Worm (Caenorhabditis elegans) whole organism, late embryonic: ENCODE measurements around the gene F52D10.4.

ENCODE experiments used
- C38D4.7 ChIP-seq: fragments of 200-800 bp; sonication (Bioruptor generic); optimal IDR thresholded peaks from 2 replicates; lab custom pipeline; 2018; ENCODE audit warnings: mild to moderate bottlenecking, missing genetic modification characterization, moderate library complexity, missing compliant biosample characterization
- F13H6.1 ChIP-seq: sonication (generic microtip); optimal IDR thresholded peaks from 2 replicates; lab custom pipeline; 2016; ENCODE audit warnings: missing genetic modification characterization, missing compliant biosample characterization
- K09A11.1 ChIP-seq: sonication (generic microtip); optimal IDR thresholded peaks from 2 replicates; lab custom pipeline; 2017; ENCODE audit warnings: antibody characterized with exemption, mild to moderate bottlenecking, missing genetic modification characterization, missing compliant biosample characterization; ENCODE audit not compliant: insufficient read depth
- ama-1 ChIP-seq: fragments of 150-350 bp; optimal IDR thresholded peaks from 2 replicates; lab custom pipeline; 2014
- ceh-14 ChIP-seq: sonication (generic microtip); optimal IDR thresholded peaks from 2 replicates; lab custom pipeline; 2016; ENCODE audit warnings: missing genotype, missing genetic modification characterization, missing compliant biosample characterization
- ceh-18 ChIP-seq: sonication (generic microtip); optimal IDR thresholded peaks from 2 replicates; lab custom pipeline; 2016; ENCODE audit warnings: missing genetic modification characterization, missing compliant biosample characterization
- ceh-22 ChIP-seq: sonication (generic microtip); optimal IDR thresholded peaks from 2 replicates; lab custom pipeline; 2017; ENCODE audit warnings: missing biosample characterization, missing genetic modification characterization
- ceh-31 ChIP-seq: sonication (generic microtip); optimal IDR thresholded peaks from 2 replicates; lab custom pipeline; 2016; ENCODE audit warnings: missing genetic modification characterization, missing compliant biosample characterization
- ceh-45 ChIP-seq: fragments of 200-800 bp; sonication (Bioruptor generic); IDR thresholded peaks from 2 replicates; pipeline ENCODE4 v1.3.6; 2022; ENCODE audit warnings: missing genetic modification reagents, missing genetic modification characterization, missing compliant biosample characterization
- ceh-48 ChIP-seq: sonication (generic microtip); optimal IDR thresholded peaks from 2 replicates; lab custom pipeline; 2016; ENCODE audit warnings: missing genetic modification characterization, inconsistent platforms, missing compliant biosample characterization
- ceh-9 ChIP-seq: sonication (generic microtip); optimal IDR thresholded peaks from 2 replicates; lab custom pipeline; 2016; ENCODE audit warnings: mild to moderate bottlenecking, missing genetic modification characterization, inconsistent platforms, missing compliant biosample characterization
- dmd-4 ChIP-seq: sonication (generic microtip); optimal IDR thresholded peaks from 2 replicates; lab custom pipeline; 2016; ENCODE audit warnings: borderline replicate concordance, missing genetic modification characterization, missing compliant biosample characterization
- elt-2 ChIP-seq: sonication (generic microtip); optimal IDR thresholded peaks from 2 replicates; lab custom pipeline; 2016; ENCODE audit warnings: missing genetic modification reagents, missing genetic modification characterization, missing compliant biosample characterization
- elt-4 ChIP-seq: sonication (generic microtip); optimal IDR thresholded peaks from 2 replicates; lab custom pipeline; 2016; ENCODE audit warnings: missing genetic modification characterization, missing compliant biosample characterization
- ets-4 ChIP-seq: sonication (generic microtip); optimal IDR thresholded peaks from 2 replicates; lab custom pipeline; 2016; ENCODE audit warnings: missing genetic modification characterization, missing compliant biosample characterization
- eyg-1 ChIP-seq: sonication (generic microtip); optimal IDR thresholded peaks from 2 replicates; lab custom pipeline; 2016; ENCODE audit warnings: missing genotype, missing genetic modification characterization, missing compliant biosample characterization
- fax-1 ChIP-seq: sonication (generic microtip); optimal IDR thresholded peaks from 2 replicates; lab custom pipeline; 2016; ENCODE audit warnings: missing genotype, missing genetic modification characterization, missing compliant biosample characterization
- fkh-10 ChIP-seq: fragments of 150-350 bp; optimal IDR thresholded peaks from 2 replicates; lab custom pipeline; 2014; ENCODE audit warnings: missing biosample characterization, missing genetic modification reagents, missing genetic modification characterization
- fkh-6 ChIP-seq: sonication (generic microtip); optimal IDR thresholded peaks from 2 replicates; lab custom pipeline; 2016; ENCODE audit warnings: missing genetic modification characterization, missing compliant biosample characterization
- hlh-13 ChIP-seq: fragments of 200-800 bp; sonication (Bioruptor generic); optimal IDR thresholded peaks from 2 replicates; lab custom pipeline; 2018; ENCODE audit warnings: mild to moderate bottlenecking, missing genetic modification characterization, missing compliant biosample characterization
- hlh-30 ChIP-seq: sonication (generic microtip); optimal IDR thresholded peaks from 2 replicates; lab custom pipeline; 2017; ENCODE audit warnings: antibody characterized with exemption, missing genetic modification characterization, missing compliant biosample characterization; ENCODE audit not compliant: insufficient read depth
- hlh-6 ChIP-seq: sonication (generic microtip); optimal IDR thresholded peaks from 2 replicates; lab custom pipeline; 2016; ENCODE audit warnings: missing genotype, missing genetic modification characterization, missing compliant biosample characterization
- hlh-8 ChIP-seq: sonication (generic microtip); optimal IDR thresholded peaks from 2 replicates; lab custom pipeline; 2016; ENCODE audit warnings: missing genotype, missing genetic modification characterization, missing compliant biosample characterization
- madf-2 ChIP-seq: sonication (generic microtip); optimal IDR thresholded peaks from 2 replicates; lab custom pipeline; 2017; ENCODE audit warnings: missing genetic modification characterization, missing compliant biosample characterization
- nfya-1 ChIP-seq: sonication (generic microtip); optimal IDR thresholded peaks from 2 replicates; lab custom pipeline; 2017; ENCODE audit warnings: missing genetic modification characterization, mild to moderate bottlenecking, missing compliant biosample characterization, antibody characterized with exemption, moderate library complexity
- nhr-11 ChIP-seq: fragments of 150-350 bp; optimal IDR thresholded peaks from 2 replicates; lab custom pipeline; 2014; ENCODE audit warnings: missing biosample characterization, missing genetic modification characterization
- nhr-232 ChIP-seq: sonication (generic microtip); optimal IDR thresholded peaks from 2 replicates; lab custom pipeline; 2016; ENCODE audit warnings: missing genetic modification characterization, missing compliant biosample characterization
- npax-4 ChIP-seq: sonication (generic microtip); optimal IDR thresholded peaks from 2 replicates; lab custom pipeline; 2016; ENCODE audit warnings: missing genetic modification characterization, missing compliant biosample characterization
- odd-2 ChIP-seq: sonication (generic microtip); optimal IDR thresholded peaks from 2 replicates; lab custom pipeline; 2017; ENCODE audit warnings: antibody characterized with exemption, mild to moderate bottlenecking, missing genetic modification characterization, missing compliant biosample characterization
- pax-1 ChIP-seq: fragments of 150-350 bp; optimal IDR thresholded peaks from 2 replicates; lab custom pipeline; 2014; ENCODE audit warnings: missing biosample characterization, missing genetic modification characterization
- pros-1 ChIP-seq: fragments of 150-350 bp; optimal IDR thresholded peaks from 2 replicates; lab custom pipeline; 2014; ENCODE audit warnings: missing biosample characterization, missing genetic modification reagents, missing genetic modification characterization
- rnt-1 ChIP-seq: sonication (generic microtip); optimal IDR thresholded peaks from 2 replicates; lab custom pipeline; 2016; ENCODE audit warnings: missing genetic modification characterization, missing compliant biosample characterization
- sdc-2 ChIP-seq: sonication (generic microtip); optimal IDR thresholded peaks from 2 replicates; lab custom pipeline; 2016; ENCODE audit warnings: missing genotype, missing genetic modification characterization, missing compliant biosample characterization
- sox-4 ChIP-seq: sonication (generic microtip); optimal IDR thresholded peaks from 2 replicates; lab custom pipeline; 2017; ENCODE audit warnings: mild to moderate bottlenecking, missing genetic modification characterization, inconsistent platforms, missing compliant biosample characterization
- syd-9 ChIP-seq: sonication (generic microtip); optimal IDR thresholded peaks from 2 replicates; lab custom pipeline; 2016; ENCODE audit warnings: mild to moderate bottlenecking, missing genetic modification characterization, moderate library complexity, missing compliant biosample characterization
- tbx-7 ChIP-seq: sonication (generic microtip); optimal IDR thresholded peaks from 2 replicates; lab custom pipeline; 2016; ENCODE audit warnings: missing genotype, missing genetic modification characterization, missing compliant biosample characterization
- unc-3 ChIP-seq, 2 experiments: fragments of 200-800 bp in 1 of 2; sonication (Bioruptor generic) in 1 of 2; sonication (generic microtip) in 1 of 2; conservative IDR thresholded peaks in 1 of 2; optimal IDR thresholded peaks in 1 of 2; 2 replicates each; pipeline versions ENCODE4 v1.3.6 to Lab custom; 2016 to 2022; ENCODE audit warnings: missing compliant biosample characterization in 2 of 2, missing genetic modification characterization in 2 of 2, missing genetic modification reagents in 1 of 2
- ztf-16 ChIP-seq: sonication (generic microtip); optimal IDR thresholded peaks from 2 replicates; lab custom pipeline; 2017; ENCODE audit warnings: missing genetic modification characterization, missing compliant biosample characterization

F52D10.4 gene

DNA sequence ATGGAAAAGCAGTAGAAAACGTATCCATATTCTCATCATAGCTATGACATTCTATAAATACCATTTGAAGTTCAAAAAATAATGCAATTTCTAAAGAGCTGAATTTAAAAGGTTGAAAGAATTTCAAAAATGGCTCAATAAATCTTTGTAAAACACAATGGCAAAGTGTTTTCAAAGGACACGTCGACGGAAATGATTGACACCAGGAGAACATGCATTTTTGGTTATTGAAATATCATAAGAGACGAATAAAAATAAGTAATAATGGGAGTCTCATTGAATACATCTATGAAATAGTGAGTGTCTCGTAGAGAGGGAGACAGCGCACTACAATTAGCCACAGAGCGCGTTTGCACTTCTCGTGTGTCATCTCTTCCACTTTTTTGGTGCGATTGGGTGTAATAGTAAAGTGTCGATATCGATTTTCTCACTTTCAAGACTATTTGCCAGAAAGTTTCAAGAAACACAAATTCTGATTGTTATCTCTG is 39.3 kb downstream of the F52D10.4 start, which contains the start of gene T04F8.2 (continued):
- TF ChIP-seq ceh-9 = no peak
- no peak for TF ChIP-seq unc-3 (GFP tag; conservative IDR thresholded peaks at IDR 0.05; lab: Robert Waterston, UW)
- TF ChIP-seq unc-3 (tag; optimal IDR thresholded peaks at IDR 0.05; lab: Kevin White, UChicago) = no peak
- no peak for TF ChIP-seq ztf-16 (tag; lab: Kevin White, UChicago)
- TF ChIP-seq ceh-14 (tag; lab: Kevin White, UChicago) = no peak
- no peak for TF ChIP-seq fax-1 (tag; lab: Kevin White, UChicago)
- no peak for TF ChIP-seq odd-2
- no peak for TF ChIP-seq dmd-4 (tag; lab: Kevin White, UChicago)
- no peak for TF ChIP-seq ceh-22 (tag; lab: Kevin White, UChicago)
- peak; percentile 14 for TF ChIP-seq hlh-30 (tag; lab: Kevin White, UChicago)

DNA sequence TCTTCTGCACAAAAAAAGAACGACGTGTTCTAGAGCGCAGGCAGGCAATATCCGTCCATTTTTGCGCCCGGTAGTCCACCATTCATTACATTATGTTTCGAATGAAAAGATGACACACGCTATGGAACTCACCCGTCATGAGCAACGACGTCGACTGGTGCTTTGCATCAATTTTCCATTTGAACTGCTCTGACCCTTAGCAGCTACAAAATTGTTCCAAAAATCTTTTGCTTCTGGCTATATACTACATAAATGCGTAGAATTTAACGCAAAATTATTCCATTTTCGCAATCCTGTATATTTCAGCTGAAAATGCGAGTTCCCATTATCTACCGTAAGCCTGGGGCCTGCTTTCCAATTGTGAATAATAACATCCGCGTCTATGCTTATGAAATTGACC is 41.1 kb downstream of the F52D10.4 start, which contains the start of gene T04F8.3:
T04F8.3 (plus strand) TSS at position 301 of the 400 bp plus-strand sequence.
- TF ChIP-seq F13H6.1 (tag; lab: Kevin White, UChicago) (no peak), hlh-6 (tag; lab: Kevin White, UChicago) (no peak), C38D4.7 (GFP tag; lab: Kevin White, UChicago) (no peak), fkh-6 (no peak), hlh-13 (no peak), ceh-9 (no peak), ztf-16 (tag; lab: Kevin White, UChicago) (no peak), syd-9 (tag; lab: Kevin White, UChicago) (no peak), elt-4 (tag; lab: Kevin White, UChicago) (no peak), eyg-1 (tag; lab: Kevin White, UChicago) (no peak), tbx-7 (no peak), ceh-48 (no peak), nfya-1 (no peak), rnt-1 (tag; lab: Kevin White, UChicago) (no peak), nhr-232 (no peak), sox-4 (no peak), pros-1 (tag; lab: Kevin White, UChicago) (no peak), sdc-2 (no peak), ceh-45 (GFP tag; lab: Robert Waterston, UW) (no peak), ceh-31 (tag; lab: Kevin White, UChicago) (no peak)

DNA sequence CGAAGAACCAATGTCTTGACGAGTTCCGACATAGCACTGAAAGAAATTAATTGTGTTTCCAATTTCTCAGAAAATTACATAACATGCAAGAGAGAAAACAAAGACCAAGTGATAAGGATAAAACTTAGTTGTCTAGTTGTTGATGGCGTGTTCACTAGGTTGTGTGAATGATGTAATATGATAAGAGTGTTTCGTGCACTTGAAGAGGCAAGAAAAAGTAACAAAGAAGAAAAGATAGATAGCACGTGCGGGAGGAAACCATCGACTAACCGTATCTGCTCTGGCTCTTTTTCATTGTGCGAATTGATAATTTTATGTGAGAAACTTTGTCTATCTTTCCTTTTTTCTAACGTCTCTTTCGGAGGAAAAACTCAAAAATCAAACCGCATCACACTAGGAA is 44.4 kb downstream of the F52D10.4 start, which contains the start of gene sfxn-1.5:
sfxn-1.5 (minus strand) TSS at position 36 of the 400 bp plus-strand sequence.
- TF ChIP-seq elt-2 (tag; lab: Kevin White, UChicago) = peak; percentile 97
- TF ChIP-seq ets-4 (tag; lab: Kevin White, UChicago) = no peak

DNA sequence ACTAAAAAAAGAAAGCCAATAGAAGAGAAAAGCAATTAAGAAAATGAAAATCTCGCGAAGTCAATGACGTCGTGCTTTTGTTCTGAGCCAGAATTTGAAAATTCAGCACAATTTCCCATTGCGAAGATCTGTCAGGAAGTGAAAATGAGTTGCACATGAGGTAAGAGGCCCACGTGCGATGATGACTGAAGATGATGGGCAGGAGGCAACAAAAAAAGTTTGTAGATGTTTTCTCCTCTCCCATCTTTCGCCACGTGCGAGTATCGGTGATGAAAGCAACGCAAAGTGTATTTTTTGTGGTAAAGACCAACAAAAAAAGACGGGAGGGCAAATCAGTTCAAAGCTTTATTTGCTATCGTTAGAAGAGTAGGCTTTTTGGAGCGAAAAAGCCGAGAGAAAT is 44.8 kb downstream of the F52D10.4 start:
- TF ChIP-seq rnt-1 (tag; lab: Kevin White, UChicago) = no peak
- no peak for TF ChIP-seq npax-4 (tag; lab: Kevin White, UChicago)
- no peak for TF ChIP-seq fkh-10 (GFP tag; lab: Kevin White, UChicago)
- no peak for TF ChIP-seq tbx-7
- no peak for TF ChIP-seq madf-2 (tag; lab: Kevin White, UChicago)
- TF ChIP-seq C38D4.7 (GFP tag; lab: Kevin White, UChicago) = no peak
- TF ChIP-seq nhr-11 (tag; lab: Kevin White, UChicago) = no peak
- TF ChIP-seq hlh-8 (tag; lab: Kevin White, UChicago) = no peak
- TF ChIP-seq ceh-14 (tag; lab: Kevin White, UChicago) = no peak
- TF ChIP-seq hlh-13 = no peak
- TF ChIP-seq ama-1 (lab: Kevin White, UChicago) = no peak
- no peak for TF ChIP-seq ceh-18
- no peak for TF ChIP-seq eyg-1 (tag; lab: Kevin White, UChicago)
- TF ChIP-seq K09A11.1 (tag; lab: Kevin White, UChicago) = no peak
- no peak for TF ChIP-seq pax-1 (tag; lab: Kevin White, UChicago)
- TF ChIP-seq nfya-1 = no peak
